Worm (Caenorhabditis elegans) whole organism, L2 larva: ENCODE data around the gene F36G3.2.

Experiments
- ZK546.5 ChIP-seq: sonication (generic microtip); optimal IDR thresholded peaks from 2 replicates; lab custom pipeline; 2017; ENCODE audit warnings: missing biosample characterization, missing genetic modification characterization
- aly-2 ChIP-seq: fragments of 150-350 bp; optimal IDR thresholded peaks from 2 replicates; lab custom pipeline; 2014; ENCODE audit warnings: missing biosample characterization, missing genetic modification characterization
- elt-1 ChIP-seq: fragments of 150-350 bp; optimal IDR thresholded peaks from 2 replicates; lab custom pipeline; 2014; ENCODE audit warnings: missing biosample characterization, missing genetic modification characterization
- nhr-11 ChIP-seq: fragments of 150-350 bp; optimal IDR thresholded peaks from 2 replicates; lab custom pipeline; 2014; ENCODE audit warnings: missing biosample characterization, missing genetic modification characterization
- unc-62 ChIP-seq: fragments of 150-350 bp; optimal IDR thresholded peaks from 2 replicates; lab custom pipeline; 2014; ENCODE audit warnings: missing biosample characterization, missing genetic modification reagents, missing genetic modification characterization

ce11 chrX:9842102-9842501, 48.0 kb upstream of the F36G3.2 start:
- TF ChIP-seq unc-62 (GFP tag; lab: Kevin White, UChicago) (no peak), elt-1 (no peak), aly-2 (tag; lab: Kevin White, UChicago) (no peak), ZK546.5 (tag; lab: Kevin White, UChicago) (no peak), nhr-11 (no peak)
